Worm (Caenorhabditis elegans): ENCODE results near the gene F55C5.17.

Gene F55C5.17

ce11 chrV:12299244-12299766, 3.0 kb upstream of the F55C5.17 start:
- TF ChIP-seq sma-3 (GFP tag; optimal IDR thresholded peaks at IDR 0.05) (peak; percentile 40), nhr-12 (tag; optimal IDR thresholded peaks at IDR 0.05) (no peak), blmp-1 (tag; optimal IDR thresholded peaks at IDR 0.05; ENCODE audit: insufficient read depth) (peak; percentile 20), sma-9 (GFP tag; optimal IDR thresholded peaks at IDR 0.05) (peak; percentile 66), sma-9 (tag; optimal IDR thresholded peaks at IDR 0.05) (no peak)

ce11 chrV:12300166-12300565, 2.2 kb upstream of the F55C5.17 start:
- no peak for TF ChIP-seq skn-1 (tag; optimal IDR thresholded peaks at IDR 0.05)
- peak; percentile 80 for TF ChIP-seq crh-2 (tag; optimal IDR thresholded peaks at IDR 0.05)
- no peak for TF ChIP-seq dmd-4 (tag; optimal IDR thresholded peaks at IDR 0.05)
- TF ChIP-seq sem-4 (tag; optimal IDR thresholded peaks at IDR 0.05), result peak; percentile 64
- peak; percentile 1 for TF ChIP-seq snpc-4 (tag; optimal IDR thresholded peaks at IDR 0.05)
- peak; percentile 54 for TF ChIP-seq C34F6.9 (tag; optimal IDR thresholded peaks at IDR 0.05)
- no peak for TF ChIP-seq ztf-11 (tag; optimal IDR thresholded peaks at IDR 0.05)
- TF ChIP-seq ZK546.5 (tag; optimal IDR thresholded peaks at IDR 0.05), result no peak
- TF ChIP-seq sma-3 (GFP tag; optimal IDR thresholded peaks at IDR 0.05), result peak; percentile 86
- TF ChIP-seq Y55F3AM.14 (GFP tag; optimal IDR thresholded peaks at IDR 0.05), result no peak
- peak; percentile 84 for TF ChIP-seq blmp-1 (tag; optimal IDR thresholded peaks at IDR 0.05; ENCODE audit: insufficient read depth)
- TF ChIP-seq ceh-82 (tag; optimal IDR thresholded peaks at IDR 0.05), result no peak
- no peak for TF ChIP-seq nhr-6 (tag; optimal IDR thresholded peaks at IDR 0.05)
- TF ChIP-seq nhr-25 (tag; optimal IDR thresholded peaks at IDR 0.05), result peak; percentile 88
- peak; percentile 75 for TF ChIP-seq egl-27 (tag; optimal IDR thresholded peaks at IDR 0.05)
- TF ChIP-seq alr-1 (tag; optimal IDR thresholded peaks at IDR 0.05), result no peak
- TF ChIP-seq nhr-11 (tag; optimal IDR thresholded peaks at IDR 0.05), result no peak
- peak; percentile 71 for TF ChIP-seq F13H6.1 (tag; optimal IDR thresholded peaks at IDR 0.05)
- no peak for TF ChIP-seq peb-1 (tag; optimal IDR thresholded peaks at IDR 0.05)
- TF ChIP-seq ceh-16 (tag; optimal IDR thresholded peaks at IDR 0.05), result no peak
- TF ChIP-seq mab-5 (tag; optimal IDR thresholded peaks at IDR 0.05), result no peak
- peak; percentile 89 for TF ChIP-seq nhr-129 (tag; optimal IDR thresholded peaks at IDR 0.05)
- no peak for TF ChIP-seq R02D3.7 (tag; optimal IDR thresholded peaks at IDR 0.05)
- TF ChIP-seq nhr-21 (tag; optimal IDR thresholded peaks at IDR 0.05), result peak; percentile 87
- TF ChIP-seq mdl-1 (tag; optimal IDR thresholded peaks at IDR 0.05), result peak in 1 of 2 experiments; percentile 18
- no peak for TF ChIP-seq lin-13 (GFP tag; optimal IDR thresholded peaks at IDR 0.05)
- no peak for TF ChIP-seq lin-11 (tag; optimal IDR thresholded peaks at IDR 0.05)
- TF ChIP-seq nhr-23 (tag; optimal IDR thresholded peaks at IDR 0.05), result no peak
- no peak for TF ChIP-seq unc-62 (GFP tag; optimal IDR thresholded peaks at IDR 0.05)
- TF ChIP-seq fos-1 (tag; optimal IDR thresholded peaks at IDR 0.05), result peak; percentile 82
- no peak for TF ChIP-seq nhr-10 (tag; optimal IDR thresholded peaks at IDR 0.05)
- no peak for TF ChIP-seq aly-2 (tag; optimal IDR thresholded peaks at IDR 0.05)
- TF ChIP-seq ztf-4 (tag; optimal IDR thresholded peaks at IDR 0.05), result no peak
- peak; percentile 89 for TF ChIP-seq sma-9 (GFP tag; optimal IDR thresholded peaks at IDR 0.05)
- no peak for TF ChIP-seq sma-9 (tag; optimal IDR thresholded peaks at IDR 0.05)
- no peak for TF ChIP-seq nhr-77 (tag; optimal IDR thresholded peaks at IDR 0.05)
- no peak for TF ChIP-seq zag-1 (tag; optimal IDR thresholded peaks at IDR 0.05)
- peak; percentile 67 for TF ChIP-seq gmeb-1 (tag; optimal IDR thresholded peaks at IDR 0.05)
- TF ChIP-seq unc-39 (tag; optimal IDR thresholded peaks at IDR 0.05), result no peak
- TF ChIP-seq ama-1 (optimal IDR thresholded peaks at IDR 0.05), result no peak
- peak in 1 of 2 experiments; percentile 60 for TF ChIP-seq lsy-2 (tag; optimal IDR thresholded peaks at IDR 0.05)
- no peak for TF ChIP-seq elt-3 (tag; optimal IDR thresholded peaks at IDR 0.05)
- TF ChIP-seq nhr-237 (tag; optimal IDR thresholded peaks at IDR 0.05), result no peak
- no peak for TF ChIP-seq mbf-1 (tag; optimal IDR thresholded peaks at IDR 0.05)
- no peak for TF ChIP-seq lin-39 (tag; optimal IDR thresholded peaks at IDR 0.05)

Data from whole organism, L2 larva.